Worm (Caenorhabditis elegans): ENCODE results near the gene T01D1.8.

The T01D1.8 gene

DNA sequence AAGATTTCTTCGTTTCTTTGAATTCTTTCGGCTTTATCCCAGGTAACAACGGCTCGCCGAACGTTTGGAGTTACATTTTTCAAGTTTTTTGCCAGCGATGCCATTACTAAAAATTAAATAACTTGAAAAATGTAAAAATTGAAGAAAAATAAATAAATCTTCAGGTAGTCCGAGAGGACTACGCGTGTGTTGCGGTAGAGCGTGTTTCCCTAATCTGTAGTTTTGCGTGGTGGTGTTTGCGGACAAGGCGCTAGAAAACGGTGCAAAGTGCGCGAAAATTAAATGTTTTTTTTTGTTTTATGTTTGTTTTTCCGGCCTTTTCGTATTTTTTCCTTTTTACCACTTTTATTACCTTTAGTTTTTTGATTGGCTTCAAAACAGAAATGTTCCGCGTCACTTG is 30.6 kb upstream of the T01D1.8 start, which contains the start of gene mrpl-28 (continued):
- TF ChIP-seq K11D2.4 (GFP tag; IDR thresholded peaks at IDR 0.05): peak; percentile 79
- no peak for TF ChIP-seq nhr-120 (GFP tag; IDR thresholded peaks at IDR 0.05)
- no peak for TF ChIP-seq F57C9.4 (tag; optimal IDR thresholded peaks at IDR 0.05)
- no peak for TF ChIP-seq ztf-25 (GFP tag; IDR thresholded peaks at IDR 0.05)
- no peak for TF ChIP-seq mel-28 (tag; optimal IDR thresholded peaks at IDR 0.05; ENCODE audit: borderline replicate concordance)
- TF ChIP-seq nfyb-1 (GFP tag; IDR thresholded peaks at IDR 0.05): peak; percentile 81
- TF ChIP-seq ztf-22 (GFP tag; optimal IDR thresholded peaks at IDR 0.05): no peak
- peak; percentile 80 for TF ChIP-seq lir-1 (GFP tag; conservative IDR thresholded peaks at IDR 0.05)
- TF ChIP-seq him-1 (tag; optimal IDR thresholded peaks at IDR 0.05): peak; percentile 12
- TF ChIP-seq let-607 (tag; optimal IDR thresholded peaks at IDR 0.05): peak in 1 of 2 experiments; percentile 50
- no peak for TF ChIP-seq snpc-1.1 (tag; optimal IDR thresholded peaks at IDR 0.05; ENCODE audit: insufficient read depth)
- no peak for TF ChIP-seq hlh-26 (GFP tag; conservative IDR thresholded peaks at IDR 0.05)
- no peak for TF ChIP-seq unc-62 (GFP tag; optimal IDR thresholded peaks at IDR 0.05)
- no peak for TF ChIP-seq egrh-3 (GFP tag; IDR thresholded peaks at IDR 0.05)
- TF ChIP-seq rcor-1 (GFP tag; IDR thresholded peaks at IDR 0.05): peak; percentile 90
- no peak for TF ChIP-seq cebp-2 (GFP tag; IDR thresholded peaks at IDR 0.05)
- TF ChIP-seq dox-1 (GFP tag; IDR thresholded peaks at IDR 0.05): peak; percentile 87
- peak; percentile 76 for TF ChIP-seq madf-6 (GFP tag; IDR thresholded peaks at IDR 0.05)
- TF ChIP-seq dpff-1 (tag; optimal IDR thresholded peaks at IDR 0.05): no peak
- TF ChIP-seq ama-1 (optimal IDR thresholded peaks at IDR 0.05): no peak
- TF ChIP-seq ama-1 (GFP tag; optimal IDR thresholded peaks at IDR 0.05): no peak
- TF ChIP-seq hmg-20 (GFP tag; IDR thresholded peaks at IDR 0.05): 0 out of 2 replicates have a peak, but pooled peaks have one; percentile 65
- no peak for TF ChIP-seq Y79H2A.3 (GFP tag; conservative IDR thresholded peaks at IDR 0.05)
- TF ChIP-seq lin-54 (GFP tag; optimal IDR thresholded peaks at IDR 0.05): peak; percentile 87
- no peak for TF ChIP-seq hlh-12 (tag; optimal IDR thresholded peaks at IDR 0.05)
- no peak for TF ChIP-seq hsf-1 (GFP tag; IDR thresholded peaks at IDR 0.05)
- no peak for TF ChIP-seq F49E8.2 (tag; optimal IDR thresholded peaks at IDR 0.05; ENCODE audit: insufficient read depth)
- TF ChIP-seq atf-7 (tag; optimal IDR thresholded peaks at IDR 0.05): no peak
- TF ChIP-seq zfh-2 (GFP tag; conservative IDR thresholded peaks at IDR 0.05): no peak
- TF ChIP-seq snpc-1.3 (tag; optimal IDR thresholded peaks at IDR 0.05; ENCODE audit: insufficient read depth): peak; percentile 17
- no peak for TF ChIP-seq nhr-90 (tag; optimal IDR thresholded peaks at IDR 0.05)
- TF ChIP-seq Y67H2A.10 (GFP tag; conservative IDR thresholded peaks at IDR 0.05): 0 out of 2 replicates have a peak, but pooled peaks have one; percentile 15
- no peak for TF ChIP-seq lsy-27 (tag; optimal IDR thresholded peaks at IDR 0.05; ENCODE audit: borderline replicate concordance, insufficient read depth)
- TF ChIP-seq D2030.7 (GFP tag; IDR thresholded peaks at IDR 0.05): peak; percentile 90
- TF ChIP-seq sptf-2 (GFP tag; optimal IDR thresholded peaks at IDR 0.05): no peak
- peak; percentile 69 for TF ChIP-seq tlf-1 (GFP tag; optimal IDR thresholded peaks at IDR 0.05)
- TF ChIP-seq let-526 (GFP tag; IDR thresholded peaks at IDR 0.05): no peak
- TF ChIP-seq F39B2.1 (GFP tag; IDR thresholded peaks at IDR 0.05): no peak
- no peak for TF ChIP-seq ceh-40 (GFP tag; IDR thresholded peaks at IDR 0.05)
- TF ChIP-seq nfya-2 (GFP tag; IDR thresholded peaks at IDR 0.05): no peak
- no peak for TF ChIP-seq fkh-3 (tag; optimal IDR thresholded peaks at IDR 0.05)
- peak; percentile 50 for TF ChIP-seq madf-10 (tag; optimal IDR thresholded peaks at IDR 0.05)
- no peak for TF ChIP-seq B0261.1 (tag; optimal IDR thresholded peaks at IDR 0.05)
- TF ChIP-seq snpc-4 (GFP tag; optimal IDR thresholded peaks at IDR 0.05): no peak
- TF ChIP-seq snpc-4 (tag; optimal IDR thresholded peaks at IDR 0.05): peak in 3 of 4 experiments; percentile 56 to 72 (median 59)
- TF ChIP-seq F22D6.2 (tag; optimal IDR thresholded peaks at IDR 0.05): peak; percentile 11
- no peak for TF ChIP-seq die-1 (tag; optimal IDR thresholded peaks at IDR 0.05)
- peak; percentile 37 for TF ChIP-seq repo-1 (tag; optimal IDR thresholded peaks at IDR 0.05)
- TF ChIP-seq B0336.3 (GFP tag; IDR thresholded peaks at IDR 0.05): peak; percentile 52; the same call in 1 of the 2 replicates
